Fruit fly (Drosophila melanogaster) whole organism, embryonic: ENCODE data around the gene PIG-U.

Experiments
- Bgb ChIP-seq: fragments of 200-800 bp; sonication (Bioruptor generic); IDR thresholded peaks from 2 replicates; pipeline ENCODE4 v1.3.6; 2022; ENCODE audit warnings: missing biosample characterization, missing genetic modification characterization; ENCODE audit not compliant: partially characterized antibody
- CG11085 ChIP-seq: fragments of 200-800 bp; sonication (Bioruptor generic); IDR thresholded peaks from 2 replicates; pipeline ENCODE4 v1.3.6; 2022; ENCODE audit warnings: missing biosample characterization, missing genetic modification characterization
- CG12155 ChIP-seq: fragments of 200-800 bp; sonication (Bioruptor generic); optimal IDR thresholded peaks from 3 replicates; lab custom pipeline; 2016; ENCODE audit warnings: missing biosample characterization, missing genetic modification characterization
- CG12219 ChIP-seq: fragments of 200-800 bp; sonication (Bioruptor generic); optimal IDR thresholded peaks from 3 replicates; lab custom pipeline; 2018; ENCODE audit warnings: missing biosample characterization, mild to moderate bottlenecking, missing genetic modification characterization
- CG17186 ChIP-seq: fragments of 200-800 bp; sonication (Bioruptor generic); optimal IDR thresholded peaks from 3 replicates; lab custom pipeline; 2017; ENCODE audit warnings: missing biosample characterization, missing genetic modification reagents, missing genetic modification characterization
- CG17359 ChIP-seq: fragments of 200-800 bp; sonication (Bioruptor generic); optimal IDR thresholded peaks from 3 replicates; lab custom pipeline; 2018; ENCODE audit warnings: missing biosample characterization, mild to moderate bottlenecking, missing genetic modification characterization, moderate library complexity
- CG1832 ChIP-seq: fragments of 200-800 bp; sonication (Bioruptor generic); optimal IDR thresholded peaks from 2 replicates; lab custom pipeline; 2017; ENCODE audit warnings: missing biosample characterization, mild to moderate bottlenecking, missing genetic modification characterization, inconsistent platforms
- CG2120 ChIP-seq: fragments of 200-800 bp; sonication (Bioruptor generic); optimal IDR thresholded peaks from 3 replicates; lab custom pipeline; 2016; ENCODE audit warnings: missing biosample characterization, missing genetic modification characterization
- CG2678 ChIP-seq: fragments of 200-800 bp; sonication (Bioruptor generic); optimal IDR thresholded peaks from 3 replicates; lab custom pipeline; 2019; ENCODE audit warnings: missing biosample characterization, mild to moderate bottlenecking, missing genetic modification characterization, moderate library complexity
- CG33213 ChIP-seq: fragments of 200-800 bp; sonication (Bioruptor generic); optimal IDR thresholded peaks from 3 replicates; lab custom pipeline; 2016; ENCODE audit warnings: missing biosample characterization, missing genetic modification characterization
- CG4820 ChIP-seq: fragments of 200-800 bp; sonication (Bioruptor generic); optimal IDR thresholded peaks from 3 replicates; lab custom pipeline; 2016; ENCODE audit warnings: missing biosample characterization, missing genetic modification characterization
- CG5953 ChIP-seq: fragments of 200-800 bp; sonication (Bioruptor generic); IDR thresholded peaks from 2 replicates; pipeline ENCODE4 v1.3.6; 2022; ENCODE audit warnings: missing biosample characterization, missing genetic modification characterization
- CG6854 ChIP-seq: fragments of 200-800 bp; sonication (Bioruptor generic); optimal IDR thresholded peaks from 3 replicates; lab custom pipeline; 2017; ENCODE audit warnings: missing biosample characterization, mild to moderate bottlenecking, missing genetic modification characterization
- CG7839 ChIP-seq: fragments of 200-800 bp; sonication (Bioruptor generic); optimal IDR thresholded peaks from 3 replicates; lab custom pipeline; 2018; ENCODE audit warnings: missing biosample characterization, mild to moderate bottlenecking, missing genetic modification characterization, moderate library complexity
- CG8478 ChIP-seq: fragments of >200 bp; optimal IDR thresholded peaks from 2 replicates; lab custom pipeline; 2018
- CG9797 ChIP-seq: fragments of 200-800 bp; sonication (Bioruptor generic); optimal IDR thresholded peaks from 3 replicates; lab custom pipeline; 2018; ENCODE audit warnings: missing biosample characterization, mild to moderate bottlenecking, missing genetic modification characterization
- CoRest ChIP-seq: fragments of 200-800 bp; sonication (Bioruptor generic); optimal IDR thresholded peaks from 3 replicates; lab custom pipeline; 2018; ENCODE audit warnings: missing biosample characterization, mild to moderate bottlenecking, missing genetic modification characterization, moderate library complexity
- ERR ChIP-seq: fragments of 200-800 bp; sonication (Bioruptor generic); optimal IDR thresholded peaks from 2 replicates; lab custom pipeline; 2016; ENCODE audit warnings: missing biosample characterization, missing genetic modification characterization
- Ets65A ChIP-seq: fragments of 200-800 bp; sonication (Bioruptor generic); peaks from one replicate; lab custom pipeline; 2016; ENCODE audit warnings: missing biosample characterization, missing genetic modification characterization
- Gug ChIP-seq: fragments of 200-800 bp; sonication (Bioruptor generic); IDR thresholded peaks from 4 replicates; pipeline ENCODE4 v1.3.6; 2022; ENCODE audit warnings: missing biosample characterization, missing genetic modification characterization
- Hr51 ChIP-seq, 2 experiments: fragments of 200-800 bp; sonication (Bioruptor generic); optimal IDR thresholded peaks; 2 replicates in 1 of 2; 3 replicates in 1 of 2; lab custom pipeline; 2016 to 2018; ENCODE audit warnings: missing biosample characterization in 2 of 2, missing genetic modification characterization in 2 of 2, mild to moderate bottlenecking in 1 of 2, moderate library complexity in 1 of 2
- Hsf ChIP-seq: fragments of 200-800 bp; sonication (Bioruptor generic); optimal IDR thresholded peaks from 3 replicates; lab custom pipeline; 2016; ENCODE audit warnings: missing biosample characterization, missing genetic modification characterization
- Max ChIP-seq: fragments of 200-800 bp; sonication (Bioruptor generic); optimal IDR thresholded peaks from 2 replicates; lab custom pipeline; 2016; ENCODE audit warnings: missing biosample characterization, mild to moderate bottlenecking, missing genetic modification characterization
- Oaz ChIP-seq: fragments of 200-800 bp; sonication (Bioruptor generic); IDR thresholded peaks from 2 replicates; pipeline ENCODE4 v1.3.6; 2022; ENCODE audit warnings: missing biosample characterization, missing genetic modification characterization
- Pdp1 ChIP-seq, 2 experiments: fragments of 200-800 bp; sonication (Bioruptor generic); optimal IDR thresholded peaks; 3 replicates each; lab custom pipeline; 2016; ENCODE audit warnings: missing biosample characterization in 2 of 2, missing genetic modification characterization in 2 of 2, mild to moderate bottlenecking in 1 of 2, moderate library complexity in 1 of 2
- YL-1 ChIP-seq: fragments of 200-800 bp; sonication (Bioruptor generic); optimal IDR thresholded peaks from 3 replicates; lab custom pipeline; 2017; ENCODE audit warnings: missing biosample characterization, mild to moderate bottlenecking, missing genetic modification characterization
- ato ChIP-seq: fragments of 200-800 bp; sonication (Bioruptor generic); IDR thresholded peaks from 2 replicates; pipeline ENCODE4 v1.3.6; 2022; ENCODE audit warnings: missing biosample characterization, missing genetic modification characterization; ENCODE audit not compliant: partially characterized antibody
- bab2 ChIP-seq: fragments of 200-800 bp; sonication (Bioruptor generic); optimal IDR thresholded peaks from 2 replicates; lab custom pipeline; 2016; ENCODE audit warnings: missing biosample characterization, missing genetic modification characterization
- bcd ChIP-seq: fragments of 200-800 bp; sonication (Bioruptor generic); optimal IDR thresholded peaks from 2 replicates; lab custom pipeline; 2017; ENCODE audit warnings: missing biosample characterization, mild to moderate bottlenecking, missing genetic modification characterization
- btn ChIP-seq: fragments of 200-800 bp; sonication (Bioruptor generic); optimal IDR thresholded peaks from 2 replicates; lab custom pipeline; 2016; ENCODE audit warnings: missing biosample characterization, missing genetic modification characterization
- cwo ChIP-seq: fragments of 200-800 bp; sonication (Bioruptor generic); optimal IDR thresholded peaks from 3 replicates; lab custom pipeline; 2017; ENCODE audit warnings: missing biosample characterization, missing genetic modification characterization, mild to moderate bottlenecking, moderate library complexity, missing genetic modification reagents
- dm ChIP-seq: fragments of 200-800 bp; sonication (Bioruptor generic); optimal IDR thresholded peaks from 3 replicates; lab custom pipeline; 2016; ENCODE audit warnings: missing biosample characterization, missing genetic modification characterization
- dmrt11E ChIP-seq: fragments of 200-800 bp; sonication (Bioruptor generic); optimal IDR thresholded peaks from 3 replicates; lab custom pipeline; 2018; ENCODE audit warnings: missing biosample characterization, mild to moderate bottlenecking, missing genetic modification characterization, moderate library complexity
- eve ChIP-seq, 2 experiments: fragments of >200 bp; optimal IDR thresholded peaks; 2 replicates each; lab custom pipeline; 2017; ENCODE audit warnings: missing biosample characterization in 2 of 2, missing genetic modification characterization in 2 of 2
- fu2 ChIP-seq: fragments of 200-800 bp; sonication (Bioruptor generic); optimal IDR thresholded peaks from 2 replicates; lab custom pipeline; 2016; ENCODE audit warnings: missing biosample characterization, missing genetic modification characterization
- grau ChIP-seq: fragments of 200-800 bp; optimal IDR thresholded peaks from 3 replicates; lab custom pipeline; 2019; ENCODE audit warnings: missing biosample characterization, mild to moderate bottlenecking, missing genetic modification characterization, moderate library complexity
- hth ChIP-seq: fragments of >200 bp; optimal IDR thresholded peaks from 2 replicates; lab custom pipeline; 2017; ENCODE audit warnings: inconsistent platforms
- ind ChIP-seq: fragments of 200-800 bp; sonication (Bioruptor generic); optimal IDR thresholded peaks from 3 replicates; lab custom pipeline; 2016; ENCODE audit warnings: missing biosample characterization, missing genetic modification characterization
- insv ChIP-seq, 2 experiments: fragments of 200-800 bp; sonication (Bioruptor generic); optimal IDR thresholded peaks; 3 replicates each; lab custom pipeline; 2016 to 2018; ENCODE audit warnings: missing biosample characterization in 2 of 2, missing genetic modification characterization in 2 of 2
- jigr1 ChIP-seq: fragments of 200-800 bp; sonication (Bioruptor generic); IDR thresholded peaks from 3 replicates; pipeline ENCODE4 v1.3.6; 2022; ENCODE audit warnings: missing biosample characterization, missing genetic modification characterization
- oc ChIP-seq: fragments of 200-800 bp; sonication (Bioruptor generic); optimal IDR thresholded peaks from 2 replicates; lab custom pipeline; 2018; ENCODE audit warnings: missing biosample characterization, mild to moderate bottlenecking, missing genetic modification characterization, moderate library complexity
- rib ChIP-seq: fragments of 200-800 bp; sonication (Bioruptor generic); IDR thresholded peaks from 2 replicates; pipeline ENCODE4 v1.3.6; 2022; ENCODE audit warnings: missing biosample characterization, missing genetic modification characterization
- sens-2 ChIP-seq: fragments of 200-800 bp; sonication (Bioruptor generic); IDR thresholded peaks from 2 replicates; pipeline ENCODE4 v1.3.6; 2022; ENCODE audit warnings: missing biosample characterization, missing genetic modification characterization
- sqz ChIP-seq: fragments of 200-800 bp; sonication (Bioruptor generic); optimal IDR thresholded peaks from 3 replicates; lab custom pipeline; 2018; ENCODE audit warnings: missing biosample characterization, mild to moderate bottlenecking, missing genetic modification characterization
- tin ChIP-seq: fragments of 200-800 bp; sonication (Bioruptor generic); optimal IDR thresholded peaks from 3 replicates; lab custom pipeline; 2016; ENCODE audit warnings: missing biosample characterization, missing genetic modification characterization
- vfl ChIP-seq: fragments of 200-800 bp; sonication (Bioruptor generic); optimal IDR thresholded peaks from 2 replicates; lab custom pipeline; 2016; ENCODE audit warnings: missing biosample characterization, missing genetic modification characterization

PIG-U gene

DNA sequence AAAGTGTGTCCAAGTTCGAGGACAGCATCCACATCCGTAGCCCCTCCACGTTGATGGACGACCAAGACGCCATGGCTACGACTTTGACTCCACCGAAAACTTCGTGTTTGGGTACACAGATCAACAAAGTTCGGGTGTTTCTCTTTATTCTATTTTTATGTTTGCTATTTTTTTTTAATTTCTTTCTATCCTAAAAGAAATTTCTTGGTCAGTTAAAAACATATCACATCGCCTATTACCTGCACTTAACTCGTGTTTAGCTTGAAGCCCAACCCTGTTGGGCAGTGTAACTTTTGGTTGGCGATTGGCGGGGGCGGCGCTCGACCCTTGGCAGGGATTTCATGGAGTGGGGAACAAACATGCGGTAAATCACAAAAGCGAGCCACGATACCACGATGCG lies 41.4 kb upstream of the PIG-U start (continued):
- peak; percentile 27 for TF ChIP-seq grau
- TF ChIP-seq CG7839 (tag; lab: Kevin White, UChicago), result peak; percentile 65
- 0 out of 2 replicates have a peak, but pooled peaks have one; percentile 34 for TF ChIP-seq CG5953
- peak; percentile 66 for TF ChIP-seq CG17359
- TF ChIP-seq bcd (GFP tag; lab: Kevin White, UChicago), result peak; percentile 36
- peak; percentile 24 for TF ChIP-seq fu2 (GFP tag; lab: Kevin White, UChicago)
- peak; percentile 48 for TF ChIP-seq cwo (GFP tag; lab: Kevin White, UChicago)
- peak; percentile 13 for TF ChIP-seq Max
- peak in 1 of 2 experiments; percentile 22 for TF ChIP-seq Pdp1 (GFP tag; optimal IDR thresholded peaks at IDR 0.05; lab: Kevin White, UChicago)
- TF ChIP-seq CG2120 (GFP tag; lab: Kevin White, UChicago), result peak; percentile 19
- peak; percentile 29 for TF ChIP-seq btn (GFP tag; lab: Kevin White, UChicago)
- TF ChIP-seq ind, result peak; percentile 50
- peak; percentile 23 for TF ChIP-seq tin
- peak; percentile 35 for TF ChIP-seq CG12219 (GFP tag; lab: Kevin White, UChicago)
- peak; percentile 27 to 65 for TF ChIP-seq Hr51 (GFP tag; optimal IDR thresholded peaks at IDR 0.05; lab: Kevin White, UChicago)
- TF ChIP-seq hth, result no peak
- peak; percentile 23 for TF ChIP-seq Hsf (GFP tag; lab: Kevin White, UChicago)
- peak; percentile 56 for TF ChIP-seq bab2 (GFP tag; lab: Kevin White, UChicago)
- peak; percentile 34 for TF ChIP-seq CoRest
- TF ChIP-seq CG2678 (tag; lab: Kevin White, UChicago), result peak; percentile 73
- TF ChIP-seq rib (GFP tag; lab: Robert Waterston, UW), result no peak
- TF ChIP-seq ato (GFP tag; lab: Robert Waterston, UW), result no peak
- no peak for TF ChIP-seq Bgb (GFP tag; lab: Robert Waterston, UW)
- TF ChIP-seq dmrt11E (tag; lab: Kevin White, UChicago), result peak; percentile 68
- TF ChIP-seq dm (GFP tag; lab: Kevin White, UChicago), result no peak
- no peak for TF ChIP-seq CG11085 (GFP tag; lab: Robert Waterston, UW)
- peak; percentile 71 for TF ChIP-seq Gug
- peak; percentile 85 for TF ChIP-seq Ets65A
- peak; percentile 35 for TF ChIP-seq CG4820
- peak; percentile 13 for TF ChIP-seq CG33213 (GFP tag; lab: Kevin White, UChicago)

DNA sequence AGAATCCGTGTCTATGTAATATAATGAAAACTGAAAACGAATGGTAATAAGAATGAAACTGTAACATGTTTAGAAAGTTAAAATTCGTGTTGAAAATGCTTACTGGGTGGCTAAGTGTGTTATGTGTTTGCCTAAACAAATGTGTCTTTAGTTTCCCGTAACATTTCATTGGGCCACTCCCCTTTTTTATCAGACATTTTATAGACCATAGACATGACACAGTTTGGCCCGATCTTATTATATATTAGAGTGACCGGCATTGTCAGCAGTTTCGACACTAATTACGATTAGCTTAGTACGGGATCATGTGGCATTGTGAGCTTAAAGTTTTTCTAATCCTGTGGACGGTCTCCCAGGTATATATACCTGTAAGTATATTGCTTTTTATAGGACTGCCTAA lies 37.8 kb upstream of the PIG-U start, which contains the start of gene CheA29a:
CheA29a (plus strand) TSS at position 301 of the 400 bp plus-strand sequence.
- TF ChIP-seq sens-2 (GFP tag; lab: Robert Waterston, UW) (no peak), oc (tag; lab: Kevin White, UChicago) (no peak), jigr1 (GFP tag; lab: Robert Waterston, UW) (no peak), CG4820 (no peak), Oaz (GFP tag; lab: Robert Waterston, UW) (no peak), insv (GFP tag; optimal IDR thresholded peaks at IDR 0.05; lab: Kevin White, UChicago) (no peak), ERR (no peak), CG8478 (no peak), CG17186 (GFP tag; lab: Kevin White, UChicago) (no peak), Bgb (GFP tag; lab: Robert Waterston, UW) (no peak), CG6854 (GFP tag; lab: Kevin White, UChicago) (no peak), vfl (GFP tag; lab: Kevin White, UChicago) (no peak), sqz (GFP tag; lab: Kevin White, UChicago) (no peak), CG9797 (GFP tag; lab: Kevin White, UChicago) (no peak), CG12155 (no peak), eve (GFP tag; optimal IDR thresholded peaks at IDR 0.05; lab: Kevin White, UChicago) (no peak), CG1832 (GFP tag; lab: Kevin White, UChicago) (no peak), YL-1 (GFP tag; lab: Kevin White, UChicago) (no peak), CoRest (no peak)
